Worm (Caenorhabditis elegans) whole organism, L3 larva: Measurements from ENCODE around the gene mec-18.

Source experiments
- lin-15B ChIP-seq: fragments of 150-350 bp; optimal IDR thresholded peaks from 2 replicates; lab custom pipeline; 2014; ENCODE audit warnings: missing biosample characterization, missing genetic modification characterization
- nfya-1 ChIP-seq: sonication (generic microtip); optimal IDR thresholded peaks from 2 replicates; lab custom pipeline; 2017; ENCODE audit warnings: missing genetic modification characterization, mild to moderate bottlenecking, missing compliant biosample characterization, antibody characterized with exemption, moderate library complexity; ENCODE audit not compliant: insufficient read depth
- nhr-11 ChIP-seq: fragments of 150-350 bp; optimal IDR thresholded peaks from 2 replicates; lab custom pipeline; 2014; ENCODE audit warnings: missing biosample characterization, missing genetic modification characterization

mec-18 gene

DNA sequence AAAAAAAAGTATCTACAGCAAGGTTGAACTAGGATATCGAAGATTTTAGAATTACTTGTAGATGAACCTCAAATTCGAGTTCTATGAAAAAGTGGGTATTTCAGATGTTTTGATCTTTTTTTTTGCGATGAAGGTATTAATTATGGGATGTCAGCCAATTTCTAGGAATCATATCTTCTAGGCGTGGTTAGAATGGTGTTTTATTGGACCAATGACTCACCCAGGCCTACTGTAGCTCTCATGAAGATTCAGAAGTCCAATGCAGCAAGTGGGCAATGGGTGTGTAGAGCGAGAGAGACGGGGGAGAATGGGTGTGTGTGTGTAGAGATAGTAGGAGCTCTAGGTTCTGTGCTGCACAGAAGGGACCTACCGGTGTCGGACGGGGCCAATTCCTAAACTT, 51.8 kb downstream of the mec-18 start:
- no peak for TF ChIP-seq nhr-11 (tag; lab: Kevin White, UChicago)
- peak; percentile 94 for TF ChIP-seq nfya-1 (tag; lab: Kevin White, UChicago)
- TF ChIP-seq lin-15B (tag; lab: Kevin White, UChicago) = peak; percentile 23
- TF ChIP-seq, all 47 proteins: peak for 2
